Worm (Caenorhabditis elegans) whole organism, L1 larva: ENCODE data around the gene sru-24.
A peak's percentile ranks its signal among the peaks of the same experiment; 100 is the strongest.

Source experiments
- C16A3.4 ChIP-seq: fragments of 150-350 bp; optimal IDR thresholded peaks from 2 replicates; lab custom pipeline; 2014; ENCODE audit warnings: missing biosample characterization, missing genetic modification characterization
- aly-2 ChIP-seq: fragments of 150-350 bp; optimal IDR thresholded peaks from 2 replicates; lab custom pipeline; 2014; ENCODE audit warnings: missing biosample characterization, missing genetic modification characterization
- blmp-1 ChIP-seq: fragments of 150-350 bp; optimal IDR thresholded peaks from 2 replicates; lab custom pipeline; 2014; ENCODE audit warnings: missing biosample characterization, missing genetic modification characterization
- ceh-88 ChIP-seq: fragments of 200-800 bp; sonication (Bioruptor generic); IDR thresholded peaks from 2 replicates; pipeline ENCODE4 v1.3.6; 2022; ENCODE audit warnings: missing genetic modification characterization, missing compliant biosample characterization
- ceh-90 ChIP-seq: sonication (generic microtip); optimal IDR thresholded peaks from 2 replicates; lab custom pipeline; 2016; ENCODE audit warnings: missing genetic modification characterization, missing compliant biosample characterization
- dpl-1 ChIP-seq, 3 experiments: fragments of 150-350 bp in 2 of 3; sonication (generic microtip) in 1 of 3; optimal IDR thresholded peaks; 2 replicates each; lab custom pipeline; 2014 to 2017; ENCODE audit warnings: missing biosample characterization in 3 of 3, missing genetic modification characterization in 3 of 3, missing genetic modification reagents in 3 of 3
- dsc-1 ChIP-seq: sonication (generic microtip); optimal IDR thresholded peaks from 2 replicates; lab custom pipeline; 2016; ENCODE audit warnings: mild to moderate bottlenecking, missing genetic modification characterization, missing compliant biosample characterization
- efl-1 ChIP-seq, 4 experiments: fragments of 150-350 bp; optimal IDR thresholded peaks in 3 of 4; peaks in 1 of 4; 1 replicate in 1 of 4; 2 replicates in 3 of 4; lab custom pipeline; 2014; ENCODE audit warnings: missing biosample characterization in 2 of 4, missing genetic modification characterization in 2 of 4, missing genetic modification reagents in 2 of 4
- efl-3 ChIP-seq: fragments of 200-800 bp; sonication (Bioruptor generic); optimal IDR thresholded peaks from 2 replicates; lab custom pipeline; 2018; ENCODE audit warnings: mild to moderate bottlenecking, missing genetic modification characterization, missing compliant biosample characterization
- elt-2 ChIP-seq: sonication (generic microtip); optimal IDR thresholded peaks from 2 replicates; lab custom pipeline; 2016; ENCODE audit warnings: missing genetic modification characterization, mild to moderate bottlenecking, inconsistent platforms, missing compliant biosample characterization, missing genetic modification reagents
- elt-3 ChIP-seq, 6 experiments: fragments of 150-350 bp in 1 of 6; sonication (generic microtip); optimal IDR thresholded peaks; 2 replicates each; lab custom pipeline; 2017 to 2018; ENCODE audit warnings: missing biosample characterization in 6 of 6, missing genetic modification characterization in 6 of 6, inconsistent platforms in 1 of 6
- fkh-4 ChIP-seq: sonication (generic microtip); optimal IDR thresholded peaks from 2 replicates; lab custom pipeline; 2016; ENCODE audit warnings: missing compliant biosample characterization, missing genetic modification characterization, borderline replicate concordance
- fkh-8 ChIP-seq: sonication (generic microtip); optimal IDR thresholded peaks from 2 replicates; lab custom pipeline; 2016; ENCODE audit warnings: mild to moderate bottlenecking, missing genetic modification characterization, missing compliant biosample characterization
- hlh-4 ChIP-seq: sonication (generic microtip); optimal IDR thresholded peaks from 2 replicates; lab custom pipeline; 2016; ENCODE audit warnings: mild to moderate bottlenecking, missing genetic modification characterization, missing compliant biosample characterization
- irx-1 ChIP-seq: sonication (generic microtip); optimal IDR thresholded peaks from 2 replicates; lab custom pipeline; 2016; ENCODE audit warnings: missing genetic modification characterization, missing compliant biosample characterization
- jun-1 ChIP-seq: fragments of 150-350 bp; optimal IDR thresholded peaks from 2 replicates; lab custom pipeline; 2014; ENCODE audit warnings: missing biosample characterization, missing genetic modification reagents, missing genetic modification characterization
- lin-39 ChIP-seq: fragments of 150-350 bp; optimal IDR thresholded peaks from 2 replicates; lab custom pipeline; 2014; ENCODE audit warnings: missing biosample characterization, missing genetic modification reagents, missing genetic modification characterization
- nhr-19 ChIP-seq: fragments of 200-800 bp; sonication (Bioruptor generic); conservative IDR thresholded peaks from 2 replicates; pipeline ENCODE4 v1.3.6; 2022; ENCODE audit warnings: missing genetic modification characterization, missing compliant biosample characterization
- nhr-76 ChIP-seq: sonication (generic microtip); optimal IDR thresholded peaks from 2 replicates; lab custom pipeline; 2017; ENCODE audit warnings: missing biosample characterization, missing genetic modification characterization
- nhr-77 ChIP-seq: fragments of 150-350 bp; optimal IDR thresholded peaks from 2 replicates; lab custom pipeline; 2014; ENCODE audit warnings: missing biosample characterization, missing genetic modification characterization
- snpc-4 ChIP-seq: fragments of 150-350 bp; optimal IDR thresholded peaks from 2 replicates; lab custom pipeline; 2014; ENCODE audit warnings: missing biosample characterization, missing genetic modification characterization
- sox-4 ChIP-seq: sonication (generic microtip); optimal IDR thresholded peaks from 2 replicates; lab custom pipeline; 2016; ENCODE audit warnings: missing genetic modification characterization, missing compliant biosample characterization
- unc-130 ChIP-seq: fragments of 150-350 bp; optimal IDR thresholded peaks from 2 replicates; lab custom pipeline; 2017; ENCODE audit warnings: missing biosample characterization, missing genetic modification characterization, inconsistent platforms
- unc-30 ChIP-seq: sonication (generic microtip); optimal IDR thresholded peaks from 2 replicates; lab custom pipeline; 2017; ENCODE audit warnings: missing biosample characterization, missing genetic modification characterization
- unc-62 ChIP-seq: fragments of 150-350 bp; optimal IDR thresholded peaks from 2 replicates; lab custom pipeline; 2014; ENCODE audit warnings: missing biosample characterization, missing genetic modification reagents, missing genetic modification characterization
- unc-86 ChIP-seq: sonication (generic microtip); optimal IDR thresholded peaks from 2 replicates; lab custom pipeline; 2016; ENCODE audit warnings: missing genetic modification characterization, missing compliant biosample characterization
- unc-98 ChIP-seq: fragments of 200-800 bp; sonication (Bioruptor generic); IDR thresholded peaks from 2 replicates; pipeline ENCODE4 v1.3.6; 2022; ENCODE audit warnings: missing genetic modification characterization, missing compliant biosample characterization
- vab-15 ChIP-seq: sonication (generic microtip); optimal IDR thresholded peaks from 2 replicates; lab custom pipeline; 2017; ENCODE audit warnings: missing genotype, mild to moderate bottlenecking, missing genetic modification characterization, missing compliant biosample characterization
- xbp-1 ChIP-seq: sonication (generic microtip); optimal IDR thresholded peaks from 2 replicates; lab custom pipeline; 2016; ENCODE audit warnings: missing genetic modification characterization, missing compliant biosample characterization
- ztf-4 ChIP-seq: fragments of 150-350 bp; optimal IDR thresholded peaks from 2 replicates; lab custom pipeline; 2014; ENCODE audit warnings: missing biosample characterization, missing genetic modification characterization

The sru-24 gene

ce11 chrV:694625-695024 is 23.4 kb upstream of the sru-24 start, which contains the start of gene srj-53:
Gene srj-53 (minus strand): TSS chrV:694725.
- TF ChIP-seq unc-98 (GFP tag; lab: Robert Waterston, UW) (no peak), nhr-76 (tag; lab: Kevin White, UChicago) (no peak), jun-1 (tag; lab: Kevin White, UChicago) (no peak), fkh-4 (tag; lab: Kevin White, UChicago) (no peak), unc-30 (tag; lab: Kevin White, UChicago) (no peak), nhr-19 (no peak)
- TF ChIP-seq, all 84 proteins: peak for 0

- TF ChIP-seq efl-1 (optimal IDR thresholded peaks at IDR 0.05; lab: Kevin White, UChicago) (no peak), efl-1 (GFP tag; optimal IDR thresholded peaks at IDR 0.05 in 1 of 2; lab: Kevin White, UChicago) (no peak), ceh-90 (no peak)
Observed at ce11 chrV:692720-693422, 21.6 kb upstream of the sru-24 start, which contains the start of gene srx-4. Gene srx-4 (minus strand): TSS chrV:692770.

ce11 chrV:689538-689937 is 18.3 kb upstream of the sru-24 start:
- TF ChIP-seq C16A3.4 (tag; lab: Kevin White, UChicago) = no peak

- TF ChIP-seq blmp-1 (tag; lab: Kevin White, UChicago) = peak; percentile 66
- TF ChIP-seq unc-130 (tag; lab: Kevin White, UChicago) = no peak
- TF ChIP-seq elt-3 (tag; optimal IDR thresholded peaks at IDR 0.05; lab: Kevin White, UChicago) = no peak
- TF ChIP-seq ztf-4 = no peak
- no peak for TF ChIP-seq hlh-4 (tag; lab: Kevin White, UChicago)
Observed at ce11 chrV:687384-687783, 16.1 kb upstream of the sru-24 start, which contains the start of gene H25P19.1. Gene H25P19.1 (plus strand): TSS chrV:687684.

ce11 chrV:683858-684257 is 12.6 kb upstream of the sru-24 start, which contains the start of gene F31F4.1:
Gene F31F4.1 (plus strand): TSS chrV:684060.
- TF ChIP-seq nhr-77 (no peak), efl-3 (no peak), blmp-1 (tag; lab: Kevin White, UChicago) (no peak), efl-1 (optimal IDR thresholded peaks at IDR 0.05; lab: Kevin White, UChicago) (no peak), efl-1 (GFP tag; optimal IDR thresholded peaks at IDR 0.05 in 1 of 2; lab: Kevin White, UChicago) (peak in 1 of 2 experiments; percentile 15), dsc-1 (no peak), ceh-88 (no peak), elt-2 (tag; lab: Kevin White, UChicago) (peak; percentile 33), lin-39 (tag; lab: Kevin White, UChicago) (no peak), snpc-4 (tag; lab: Kevin White, UChicago) (no peak), unc-86 (tag; lab: Kevin White, UChicago) (no peak), irx-1 (tag; lab: Kevin White, UChicago) (no peak), vab-15 (tag; lab: Kevin White, UChicago) (no peak), aly-2 (tag; lab: Kevin White, UChicago) (no peak), unc-98 (GFP tag; lab: Robert Waterston, UW) (no peak), sox-4 (tag; lab: Kevin White, UChicago) (no peak), xbp-1 (tag; lab: Kevin White, UChicago) (no peak), dpl-1 (GFP tag; optimal IDR thresholded peaks at IDR 0.05; lab: Kevin White, UChicago) (no peak)
- TF ChIP-seq, all 84 proteins: peak for 2

ce11 chrV:682031-682430 is 10.8 kb upstream of the sru-24 start, which contains the start of gene srx-23:
Gene srx-23 (plus strand): TSS chrV:682331.
- TF ChIP-seq unc-62 (GFP tag; lab: Kevin White, UChicago) = no peak
- TF ChIP-seq sox-4 (tag; lab: Kevin White, UChicago) = peak; percentile 56
- TF ChIP-seq fkh-8 = peak; percentile 49
